Fruit fly (Drosophila melanogaster) whole organism, prepupa: ENCODE results near the gene CG13124.
A peak's percentile ranks its signal among the peaks of the same experiment; 100 is the strongest.

ENCODE experiments used
- Blimp-1 ChIP-seq: fragments of 200-800 bp; sonication (Bioruptor generic); optimal IDR thresholded peaks from 3 replicates; lab custom pipeline; 2017; ENCODE audit warnings: missing biosample characterization, missing genetic modification characterization, mild to moderate bottlenecking, moderate library complexity, missing genetic modification reagents
- CG10631 ChIP-seq: fragments of 200-800 bp; sonication (Bioruptor generic); optimal IDR thresholded peaks from 2 replicates; lab custom pipeline; 2016; ENCODE audit warnings: missing biosample characterization, missing genetic modification characterization
- CG11294 ChIP-seq: fragments of 200-800 bp; sonication (Bioruptor generic); IDR thresholded peaks from 2 replicates; pipeline ENCODE4 v1.3.6; 2022; ENCODE audit warnings: missing biosample characterization, missing genetic modification characterization
- CG11762 ChIP-seq: fragments of 200-800 bp; sonication (Bioruptor generic); optimal IDR thresholded peaks from 3 replicates; lab custom pipeline; 2016; ENCODE audit warnings: missing biosample characterization, missing genetic modification characterization; ENCODE audit not compliant: insufficient read depth
- CG11902 ChIP-seq: fragments of 200-800 bp; sonication (Bioruptor generic); optimal IDR thresholded peaks from 3 replicates; lab custom pipeline; 2016; ENCODE audit warnings: missing biosample characterization, missing genetic modification characterization
- CG1621 ChIP-seq: fragments of 200-800 bp; sonication (Bioruptor generic); optimal IDR thresholded peaks from 3 replicates; lab custom pipeline; 2018; ENCODE audit warnings: missing biosample characterization, mild to moderate bottlenecking, missing genetic modification characterization
- CG16779 ChIP-seq: fragments of 200-800 bp; sonication (Bioruptor generic); optimal IDR thresholded peaks from 3 replicates; lab custom pipeline; 2017; ENCODE audit warnings: missing biosample characterization, mild to moderate bottlenecking, missing genetic modification characterization
- CG3032 ChIP-seq: fragments of 200-800 bp; optimal IDR thresholded peaks from 2 replicates; lab custom pipeline; 2019; ENCODE audit warnings: missing biosample characterization, mild to moderate bottlenecking, missing genetic modification characterization, moderate library complexity
- CG31627 ChIP-seq: fragments of 200-800 bp; sonication (Bioruptor generic); optimal IDR thresholded peaks from 3 replicates; lab custom pipeline; 2016; ENCODE audit warnings: missing biosample characterization, missing genetic modification characterization
- CG34406 ChIP-seq: fragments of 200-800 bp; sonication (Bioruptor generic); optimal IDR thresholded peaks from 3 replicates; lab custom pipeline; 2016; ENCODE audit warnings: missing biosample characterization, missing genetic modification characterization
- CG3919 ChIP-seq: fragments of 200-800 bp; sonication (Bioruptor generic); optimal IDR thresholded peaks from 3 replicates; lab custom pipeline; 2016; ENCODE audit warnings: missing biosample characterization, missing genetic modification characterization
- CG6163 ChIP-seq: fragments of 200-800 bp; sonication (Bioruptor generic); IDR thresholded peaks from 3 replicates; pipeline ENCODE4 v1.3.6; 2022; ENCODE audit warnings: missing biosample characterization, missing genetic modification characterization
- CG6276 ChIP-seq: fragments of 200-800 bp; sonication (Bioruptor generic); optimal IDR thresholded peaks from 2 replicates; lab custom pipeline; 2017; ENCODE audit warnings: missing biosample characterization, mild to moderate bottlenecking, missing genetic modification characterization
- CG7368 ChIP-seq: fragments of 200-800 bp; sonication (Bioruptor generic); optimal IDR thresholded peaks from 3 replicates; lab custom pipeline; 2016; ENCODE audit warnings: missing biosample characterization, missing genetic modification characterization
- CG8119 ChIP-seq: fragments of 200-800 bp; sonication (Bioruptor generic); IDR thresholded peaks from 3 replicates; pipeline ENCODE4 v1.3.6; 2022; ENCODE audit warnings: missing biosample characterization, missing genetic modification characterization
- CG8319 ChIP-seq: fragments of 200-800 bp; sonication (Bioruptor generic); optimal IDR thresholded peaks from 3 replicates; lab custom pipeline; 2016; ENCODE audit warnings: missing biosample characterization, missing genetic modification characterization
- CG8632 ChIP-seq: fragments of 200-800 bp; sonication (Bioruptor generic); optimal IDR thresholded peaks from 3 replicates; lab custom pipeline; 2016; ENCODE audit warnings: missing biosample characterization, missing genetic modification characterization
- Eip75B ChIP-seq: fragments of 200-800 bp; sonication (Bioruptor generic); optimal IDR thresholded peaks from 3 replicates; lab custom pipeline; 2016; ENCODE audit warnings: missing biosample characterization, missing genetic modification characterization
- Eip78C ChIP-seq: fragments of 200-800 bp; sonication (Bioruptor generic); peaks from one replicate; lab custom pipeline; 2016; ENCODE audit warnings: missing biosample characterization, missing genetic modification characterization
- Gug ChIP-seq: fragments of 200-800 bp; sonication (Bioruptor generic); IDR thresholded peaks from 2 replicates; pipeline ENCODE4 v1.3.6; 2022; ENCODE audit warnings: missing biosample characterization, missing genetic modification characterization
- Hr4 ChIP-seq: fragments of 200-800 bp; sonication (Bioruptor generic); optimal IDR thresholded peaks from 3 replicates; lab custom pipeline; 2016; ENCODE audit warnings: missing biosample characterization, missing genetic modification characterization
- Lpt ChIP-seq: fragments of 200-800 bp; sonication (Bioruptor generic); optimal IDR thresholded peaks from 3 replicates; lab custom pipeline; 2016; ENCODE audit warnings: missing biosample characterization, missing genetic modification characterization
- Met ChIP-seq: fragments of 200-800 bp; sonication (Bioruptor generic); optimal IDR thresholded peaks from 3 replicates; lab custom pipeline; 2016; ENCODE audit warnings: missing biosample characterization, missing genetic modification characterization
- OdsH ChIP-seq: fragments of 200-800 bp; sonication (Bioruptor generic); optimal IDR thresholded peaks from 3 replicates; lab custom pipeline; 2016; ENCODE audit warnings: missing biosample characterization, missing genetic modification characterization
- Sox102F ChIP-seq: fragments of 200-800 bp; sonication (Bioruptor generic); optimal IDR thresholded peaks from 2 replicates; lab custom pipeline; 2016; ENCODE audit warnings: missing biosample characterization, mild to moderate bottlenecking, missing genetic modification characterization
- cyc ChIP-seq: fragments of 200-800 bp; sonication (Bioruptor generic); optimal IDR thresholded peaks from 3 replicates; lab custom pipeline; 2016; ENCODE audit warnings: missing biosample characterization, missing genetic modification characterization
- dac ChIP-seq: fragments of 200-800 bp; sonication (Bioruptor generic); optimal IDR thresholded peaks from 2 replicates; lab custom pipeline; 2017; ENCODE audit warnings: missing biosample characterization, mild to moderate bottlenecking, missing genetic modification characterization
- dsx ChIP-seq: fragments of 200-800 bp; optimal IDR thresholded peaks from 3 replicates; lab custom pipeline; 2019; ENCODE audit warnings: missing biosample characterization, mild to moderate bottlenecking, missing genetic modification characterization, moderate library complexity; ENCODE audit not compliant: poor library complexity, severe bottlenecking
- eg ChIP-seq: fragments of 200-800 bp; sonication (Bioruptor generic); IDR thresholded peaks from 3 replicates; pipeline ENCODE4 v1.3.6; 2022; ENCODE audit warnings: missing biosample characterization, missing genetic modification characterization
- esn ChIP-seq: fragments of 200-800 bp; sonication (Bioruptor generic); optimal IDR thresholded peaks from 2 replicates; lab custom pipeline; 2016; ENCODE audit warnings: missing biosample characterization, mild to moderate bottlenecking, missing genetic modification characterization, moderate library complexity
- fd85E ChIP-seq: fragments of 200-800 bp; sonication (Bioruptor generic); optimal IDR thresholded peaks from 3 replicates; lab custom pipeline; 2016; ENCODE audit warnings: missing biosample characterization, missing genetic modification characterization
- fkh ChIP-seq: fragments of 200-800 bp; sonication (Bioruptor generic); optimal IDR thresholded peaks from 3 replicates; lab custom pipeline; 2017; ENCODE audit warnings: missing biosample characterization, mild to moderate bottlenecking, missing genetic modification characterization, moderate library complexity
- net ChIP-seq: fragments of 200-800 bp; sonication (Bioruptor generic); optimal IDR thresholded peaks from 3 replicates; lab custom pipeline; 2016; ENCODE audit warnings: missing biosample characterization, missing genetic modification characterization
- pdm3 ChIP-seq: fragments of 200-800 bp; sonication (Bioruptor generic); optimal IDR thresholded peaks from 3 replicates; lab custom pipeline; 2016; ENCODE audit warnings: missing biosample characterization, missing genetic modification characterization
- salr ChIP-seq, 2 experiments: fragments of 200-800 bp; sonication (Bioruptor generic); optimal IDR thresholded peaks; 3 replicates each; lab custom pipeline; 2016 to 2018; ENCODE audit warnings: missing biosample characterization in 2 of 2, missing genetic modification characterization in 2 of 2, mild to moderate bottlenecking in 1 of 2
- spab ChIP-seq: fragments of 200-800 bp; sonication (Bioruptor generic); optimal IDR thresholded peaks from 2 replicates; lab custom pipeline; 2017; ENCODE audit warnings: missing biosample characterization, mild to moderate bottlenecking, missing genetic modification characterization, missing genetic modification reagents
- ss ChIP-seq, 2 experiments: fragments of 200-800 bp; sonication (Bioruptor generic); optimal IDR thresholded peaks; 2 replicates in 1 of 2; 3 replicates in 1 of 2; lab custom pipeline; 2017 to 2018; ENCODE audit warnings: mild to moderate bottlenecking in 2 of 2, missing biosample characterization in 2 of 2, missing genetic modification characterization in 2 of 2, moderate library complexity in 1 of 2
- svp ChIP-seq: fragments of 200-800 bp; sonication (Bioruptor generic); peaks from one replicate; lab custom pipeline; 2016; ENCODE audit warnings: missing biosample characterization, missing genetic modification characterization
- topi ChIP-seq: fragments of 200-800 bp; sonication (Bioruptor generic); optimal IDR thresholded peaks from 3 replicates; lab custom pipeline; 2016; ENCODE audit warnings: missing biosample characterization, missing genetic modification characterization
- vri ChIP-seq: fragments of 200-800 bp; sonication (Bioruptor generic); optimal IDR thresholded peaks from 3 replicates; lab custom pipeline; 2016; ENCODE audit warnings: missing biosample characterization, mild to moderate bottlenecking, missing genetic modification characterization

The CG13124 gene

DNA sequence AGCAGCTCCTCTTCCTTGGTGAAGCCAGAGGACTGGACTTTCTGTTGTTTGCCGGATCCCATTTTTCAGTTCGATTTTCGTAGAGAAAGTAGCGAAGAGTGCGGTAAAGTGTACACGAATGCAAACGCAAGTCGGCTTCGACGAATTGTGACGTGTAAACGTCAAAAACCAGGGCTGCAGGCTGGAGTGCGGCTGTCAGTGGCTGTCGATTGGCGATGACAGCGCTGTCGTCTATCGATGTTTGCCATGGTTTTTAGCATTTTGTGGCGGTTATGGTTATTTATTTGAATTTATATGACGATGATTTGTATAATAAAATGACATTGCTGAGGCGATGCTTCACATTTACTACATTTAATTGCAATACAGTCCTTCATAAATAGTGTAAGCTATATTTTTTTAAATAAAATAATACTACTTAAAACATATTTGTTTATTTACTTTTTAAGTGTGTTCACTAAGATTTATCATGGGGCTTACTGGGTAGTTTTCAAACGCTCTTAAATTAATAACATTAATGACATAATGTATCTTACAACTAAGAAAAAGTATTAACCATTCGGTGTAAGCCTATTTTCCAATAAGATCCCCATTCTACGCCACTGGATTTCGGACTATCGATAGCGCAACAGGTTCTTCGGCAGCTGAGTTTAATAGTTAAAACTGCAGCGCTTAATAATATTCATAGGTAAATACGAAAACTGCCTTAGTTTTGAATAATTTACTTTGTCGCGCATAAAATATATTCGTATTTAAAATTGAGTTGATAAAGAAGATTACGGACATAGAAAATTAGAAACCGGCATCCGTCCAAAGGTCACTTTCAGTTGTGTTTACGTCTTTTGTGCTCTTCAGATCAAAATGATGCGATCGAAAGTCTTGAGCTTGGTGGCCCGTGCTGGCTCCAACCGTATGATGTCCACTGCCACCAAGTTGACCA lies 9.9 kb upstream of the CG13124 start, which contains the start of the genes CG5885 and CG4598 (continued):
- peak; percentile 29; the same call in 1 of the 2 replicates for TF ChIP-seq CG11294 (GFP tag; lab: Robert Waterston, UW)
- TF ChIP-seq CG11762 (GFP tag; lab: Kevin White, UChicago): peak; percentile 47
- peak; percentile 80 for TF ChIP-seq eg (GFP tag; lab: Robert Waterston, UW)
- peak; percentile 73 for TF ChIP-seq CG8119 (GFP tag; lab: Robert Waterston, UW)
- peak; percentile 83 to 86 for TF ChIP-seq ss (GFP tag; optimal IDR thresholded peaks at IDR 0.05; lab: Kevin White, UChicago)
- TF ChIP-seq Lpt (GFP tag; lab: Kevin White, UChicago): peak; percentile 68
- peak; percentile 78 for TF ChIP-seq pdm3
- TF ChIP-seq spab (GFP tag; lab: Kevin White, UChicago): peak; percentile 64
- peak; percentile 71 for TF ChIP-seq Sox102F
- peak; percentile 76 for TF ChIP-seq CG6163
- peak; percentile 84 for TF ChIP-seq Eip78C (GFP tag; lab: Kevin White, UChicago)
- TF ChIP-seq Blimp-1 (GFP tag; lab: Kevin White, UChicago): peak; percentile 50
- peak; percentile 45 for TF ChIP-seq fkh (GFP tag; lab: Kevin White, UChicago)
- peak; percentile 50 for TF ChIP-seq CG7368 (GFP tag; lab: Kevin White, UChicago)
- TF ChIP-seq net: peak; percentile 87
- peak; percentile 48 for TF ChIP-seq CG8319 (GFP tag; lab: Kevin White, UChicago)
- TF ChIP-seq cyc (GFP tag; lab: Kevin White, UChicago): peak; percentile 55
- TF ChIP-seq dsx (GFP tag; lab: Kevin White, UChicago): peak; percentile 35
- peak; percentile 33 for TF ChIP-seq dac (GFP tag; lab: Kevin White, UChicago)
- peak; percentile 15 for TF ChIP-seq CG11902 (GFP tag; lab: Kevin White, UChicago)
- peak; percentile 21 for TF ChIP-seq CG1621 (tag; lab: Kevin White, UChicago)
- peak; percentile 82 for TF ChIP-seq esn (GFP tag; lab: Kevin White, UChicago)
- peak; percentile 79 for TF ChIP-seq OdsH (GFP tag; lab: Kevin White, UChicago)
- peak; percentile 76 for TF ChIP-seq svp (GFP tag; lab: Kevin White, UChicago)
- peak; percentile 76 for TF ChIP-seq CG3919 (GFP tag; lab: Kevin White, UChicago)
- TF ChIP-seq Eip75B (GFP tag; lab: Kevin White, UChicago): peak; percentile 75
- peak in 1 of 2 experiments; percentile 79 for TF ChIP-seq salr (GFP tag; optimal IDR thresholded peaks at IDR 0.05; lab: Kevin White, UChicago)
- peak; percentile 62 for TF ChIP-seq CG8632
- TF ChIP-seq Met: peak; percentile 80
- peak; percentile 80 for TF ChIP-seq CG16779 (tag; lab: Kevin White, UChicago)
- TF ChIP-seq CG34406 (GFP tag; lab: Kevin White, UChicago): peak; percentile 79
- TF ChIP-seq topi (GFP tag; lab: Kevin White, UChicago): peak; percentile 46
- peak; percentile 46 for TF ChIP-seq Gug (GFP tag; lab: Robert Waterston, UW)
- TF ChIP-seq vri (GFP tag; lab: Kevin White, UChicago): peak; percentile 54
- TF ChIP-seq CG10631 (GFP tag; lab: Kevin White, UChicago): peak; percentile 84
- TF ChIP-seq CG6276 (GFP tag; lab: Kevin White, UChicago): peak; percentile 90
- TF ChIP-seq CG31627 (GFP tag; lab: Kevin White, UChicago): peak; percentile 57
- TF ChIP-seq Hr4: peak; percentile 89
- TF ChIP-seq CG3032 (tag; lab: Kevin White, UChicago): peak; percentile 63
- TF ChIP-seq fd85E (GFP tag; lab: Kevin White, UChicago): no peak
- TF ChIP-seq, all 60 proteins: peak for 58
